Worm (Caenorhabditis elegans): ENCODE results near the gene cki-2.

Gene cki-2

ce11 chrII:7810869-7811543, 5.3 kb upstream of the cki-2 start, which contains the start of gene cki-1 (continued):
- TF ChIP-seq ceh-22 (tag; optimal IDR thresholded peaks at IDR 0.05) (no peak), odd-2 (tag; optimal IDR thresholded peaks at IDR 0.05) (no peak), T23F11.4 (GFP tag; optimal IDR thresholded peaks at IDR 0.05) (no peak), ceh-24 (tag; optimal IDR thresholded peaks at IDR 0.05) (no peak), ceh-6 (GFP tag; optimal IDR thresholded peaks at IDR 0.05) (peak; percentile 7), pat-9 (tag; optimal IDR thresholded peaks at IDR 0.05) (no peak), ceh-18 (tag; optimal IDR thresholded peaks at IDR 0.05) (no peak), C38D4.7 (GFP tag; optimal IDR thresholded peaks at IDR 0.05) (no peak), eyg-1 (tag; optimal IDR thresholded peaks at IDR 0.05) (no peak), hlh-15 (tag; optimal IDR thresholded peaks at IDR 0.05) (no peak), hlh-6 (tag; optimal IDR thresholded peaks at IDR 0.05) (peak; percentile 63), zip-5 (tag; optimal IDR thresholded peaks at IDR 0.05) (no peak), ama-1 (optimal IDR thresholded peaks at IDR 0.05) (peak; percentile 61), pha-4 (tag; optimal IDR thresholded peaks at IDR 0.05) (no peak), Y22D7AL.16 (tag; optimal IDR thresholded peaks at IDR 0.05) (no peak), ahr-1 (tag; optimal IDR thresholded peaks at IDR 0.05) (no peak), hlh-30 (tag; optimal IDR thresholded peaks at IDR 0.05; ENCODE audit: insufficient read depth) (peak; percentile 74), hlh-8 (tag; optimal IDR thresholded peaks at IDR 0.05) (no peak), ceh-19 (GFP tag; optimal IDR thresholded peaks at IDR 0.05) (peak; percentile 80), nhr-11 (tag; optimal IDR thresholded peaks at IDR 0.05) (no peak), sox-4 (tag; optimal IDR thresholded peaks at IDR 0.05) (no peak), tbx-7 (tag; optimal IDR thresholded peaks at IDR 0.05) (no peak), madf-2 (tag; optimal IDR thresholded peaks at IDR 0.05) (no peak), lim-6 (tag; optimal IDR thresholded peaks at IDR 0.05) (no peak), pha-2 (tag; optimal IDR thresholded peaks at IDR 0.05) (no peak), unc-55 (GFP tag; optimal IDR thresholded peaks at IDR 0.05) (no peak), fkh-6 (tag; optimal IDR thresholded peaks at IDR 0.05) (no peak), ceh-48 (tag; optimal IDR thresholded peaks at IDR 0.05) (no peak), elt-2 (tag; optimal IDR thresholded peaks at IDR 0.05) (peak; percentile 16), unc-86 (tag; optimal IDR thresholded peaks at IDR 0.05) (no peak), ttx-3 (tag; optimal IDR thresholded peaks at IDR 0.05) (no peak), hlh-13 (GFP tag; optimal IDR thresholded peaks at IDR 0.05) (no peak), nhr-232 (tag; optimal IDR thresholded peaks at IDR 0.05) (peak; percentile 22), ceh-14 (tag; optimal IDR thresholded peaks at IDR 0.05) (no peak), ceh-31 (tag; optimal IDR thresholded peaks at IDR 0.05) (peak; percentile 48), pros-1 (tag; optimal IDR thresholded peaks at IDR 0.05) (no peak), ceh-2 (tag; optimal IDR thresholded peaks at IDR 0.05) (peak; percentile 55), sox-2 (GFP tag; IDR thresholded peaks at IDR 0.05) (no peak), che-1 (tag; optimal IDR thresholded peaks at IDR 0.05) (no peak)

DNA sequence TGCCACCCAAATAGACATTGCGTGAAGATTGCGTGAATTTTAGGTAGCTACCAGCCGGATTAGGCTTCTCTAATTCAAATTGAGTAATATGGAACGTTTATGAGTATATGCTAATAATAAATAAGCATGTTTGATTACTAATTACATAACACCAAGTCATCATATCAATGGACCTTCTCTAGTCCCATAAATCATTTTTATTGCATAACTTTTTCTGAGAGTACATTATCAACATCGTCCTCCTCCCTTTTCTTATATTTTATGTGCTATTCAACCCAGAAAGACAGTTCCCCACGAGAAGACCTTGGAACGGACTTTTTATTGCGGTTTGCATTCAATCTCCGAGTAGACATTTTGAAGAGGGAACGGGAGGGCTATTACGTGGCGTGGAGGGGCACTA, 4.0 kb upstream of the cki-2 start:
- peak; percentile 1 for TF ChIP-seq unc-55 (GFP tag; optimal IDR thresholded peaks at IDR 0.05)
- TF ChIP-seq elt-2 (tag; optimal IDR thresholded peaks at IDR 0.05): peak; percentile 46
- no peak for TF ChIP-seq ceh-31 (tag; optimal IDR thresholded peaks at IDR 0.05)
- TF ChIP-seq ama-1 (optimal IDR thresholded peaks at IDR 0.05): peak; percentile 39
- peak; percentile 15 for TF ChIP-seq sdc-2 (tag; optimal IDR thresholded peaks at IDR 0.05)

DNA sequence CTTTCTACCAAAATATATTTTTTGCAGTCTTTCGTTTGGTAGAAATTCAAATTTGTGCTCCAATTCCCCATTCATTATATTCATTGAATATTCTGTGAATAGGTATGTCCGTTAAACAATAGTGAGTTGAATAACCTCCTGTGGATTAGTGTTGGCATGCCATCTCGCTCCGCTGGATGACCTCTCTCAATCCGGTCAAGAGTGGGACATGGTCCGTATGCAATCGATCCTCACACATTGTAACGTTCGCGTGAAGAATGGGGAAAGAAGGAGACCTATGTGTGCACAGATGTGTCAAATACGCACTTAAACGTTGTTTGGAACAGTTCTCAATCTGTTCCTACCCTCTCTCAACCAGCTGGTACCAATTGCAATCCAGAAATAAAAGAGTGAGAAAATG, 3.1 kb upstream of the cki-2 start:
- TF ChIP-seq ztf-16 (tag; optimal IDR thresholded peaks at IDR 0.05) (no peak), ttx-3 (tag; optimal IDR thresholded peaks at IDR 0.05) (no peak), elt-4 (tag; optimal IDR thresholded peaks at IDR 0.05) (no peak), eyg-1 (tag; optimal IDR thresholded peaks at IDR 0.05) (no peak), che-1 (tag; optimal IDR thresholded peaks at IDR 0.05) (no peak), gmeb-2 (tag; optimal IDR thresholded peaks at IDR 0.05) (no peak), ceh-31 (tag; optimal IDR thresholded peaks at IDR 0.05) (peak; percentile 27), Y22D7AL.16 (tag; optimal IDR thresholded peaks at IDR 0.05) (no peak)
